Worm (Caenorhabditis elegans) whole organism, young adult: ENCODE data around the gene ZK899.7.

Experiments
- F57A8.1 ChIP-seq: fragments of 200-800 bp; sonication (Bioruptor generic); optimal IDR thresholded peaks from 2 replicates; lab custom pipeline; 2018; ENCODE audit warnings: mild to moderate bottlenecking, missing genetic modification characterization, moderate library complexity, missing compliant biosample characterization
- Y56A3A.18 ChIP-seq: fragments of 200-800 bp; sonication (Bioruptor generic); IDR thresholded peaks from 2 replicates; pipeline ENCODE4 v1.3.6; 2022; ENCODE audit warnings: missing genetic modification reagents, missing genetic modification characterization, missing compliant biosample characterization
- dpff-1 ChIP-seq: sonication (generic microtip); optimal IDR thresholded peaks from 2 replicates; lab custom pipeline; 2017; ENCODE audit warnings: mild to moderate bottlenecking, missing genetic modification characterization, missing compliant biosample characterization
- ekl-4 ChIP-seq: fragments of 200-800 bp; sonication (Bioruptor generic); IDR thresholded peaks from 2 replicates; pipeline ENCODE4 v1.3.6; 2022; ENCODE audit warnings: missing genetic modification reagents, missing genetic modification characterization, missing compliant biosample characterization
- fkh-3 ChIP-seq: sonication (generic microtip); optimal IDR thresholded peaks from 2 replicates; lab custom pipeline; 2016; ENCODE audit warnings: mild to moderate bottlenecking, missing genetic modification characterization, missing compliant biosample characterization
- lin-35 ChIP-seq, 3 experiments: fragments of 150-350 bp in 2 of 3; sonication (generic microtip) in 1 of 3; optimal IDR thresholded peaks; 2 replicates each; lab custom pipeline; 2014 to 2018; ENCODE audit warnings: missing biosample characterization in 3 of 3, missing genetic modification characterization in 3 of 3, missing genetic modification reagents in 3 of 3
- lsl-1 ChIP-seq: fragments of 200-800 bp; sonication (Bioruptor generic); optimal IDR thresholded peaks from 2 replicates; lab custom pipeline; 2018; ENCODE audit warnings: mild to moderate bottlenecking, missing genetic modification characterization, moderate library complexity, missing compliant biosample characterization
- madf-3 ChIP-seq: fragments of 200-800 bp; sonication (Bioruptor generic); IDR thresholded peaks from 2 replicates; pipeline ENCODE4 v1.3.6; 2022; ENCODE audit warnings: missing genetic modification reagents, missing genetic modification characterization, missing compliant biosample characterization
- mes-4 ChIP-seq: sonication (generic microtip); optimal IDR thresholded peaks from 2 replicates; lab custom pipeline; 2016; ENCODE audit warnings: missing genotype, missing genetic modification characterization, missing compliant biosample characterization
- nfya-2 ChIP-seq: fragments of 200-800 bp; sonication (Bioruptor generic); IDR thresholded peaks from 2 replicates; pipeline ENCODE4 v1.3.6; 2022; ENCODE audit warnings: missing genetic modification reagents, missing genetic modification characterization, missing compliant biosample characterization
- snpc-1.1 ChIP-seq: sonication (generic microtip); optimal IDR thresholded peaks from 2 replicates; lab custom pipeline; 2017; ENCODE audit warnings: missing genetic modification characterization, mild to moderate bottlenecking, missing compliant biosample characterization, antibody characterized with exemption, moderate library complexity, missing genotype, missing genetic modification reagents; ENCODE audit not compliant: insufficient read depth
- snpc-3.4 ChIP-seq: sonication (generic microtip); optimal IDR thresholded peaks from 2 replicates; lab custom pipeline; 2017; ENCODE audit warnings: missing genetic modification characterization, mild to moderate bottlenecking, missing compliant biosample characterization, antibody characterized with exemption, moderate library complexity, missing genotype, missing genetic modification reagents
- tbp1 ChIP-seq: fragments of 200-800 bp; sonication (Bioruptor generic); optimal IDR thresholded peaks from 2 replicates; lab custom pipeline; 2018; ENCODE audit warnings: mild to moderate bottlenecking, missing genetic modification characterization, missing compliant biosample characterization

DNA sequence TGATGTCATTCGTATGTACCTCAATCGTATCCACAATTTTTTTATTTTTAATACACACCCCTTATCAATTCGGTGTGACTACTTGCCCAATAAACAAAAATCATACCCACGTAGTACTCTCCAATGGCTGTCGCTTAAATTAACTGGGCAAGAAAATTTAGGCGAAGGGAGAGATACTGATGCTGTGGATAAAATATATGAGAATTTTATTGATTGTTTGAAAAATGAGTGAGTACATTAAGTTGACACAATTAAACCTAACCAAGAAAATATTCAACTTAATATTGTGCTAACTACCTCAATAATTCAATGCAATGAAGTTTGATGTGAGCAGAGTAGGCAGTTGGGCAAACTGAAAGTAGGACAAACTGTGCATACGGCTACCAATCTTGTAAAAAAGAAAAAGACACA is 16.5 kb upstream of the ZK899.7 start:
- TF ChIP-seq nfya-2 (GFP tag; lab: Robert Waterston, UW) (no peak), fkh-3 (tag; lab: Kevin White, UChicago) (no peak), Y56A3A.18 (peak; percentile 98), tbp1 (GFP tag; lab: Kevin White, UChicago) (peak; percentile 81), lin-35 (GFP tag; optimal IDR thresholded peaks at IDR 0.05; lab: Kevin White, UChicago) (peak in 2 of 3 experiments; percentile 90 to 99), mes-4 (tag; lab: Kevin White, UChicago) (no peak), dpff-1 (tag; lab: Kevin White, UChicago) (peak; percentile 93), snpc-1.1 (tag; lab: Kevin White, UChicago) (no peak), F57A8.1 (peak; percentile 93), lsl-1 (peak; percentile 4), snpc-3.4 (peak; percentile 49), ekl-4 (GFP tag; lab: Robert Waterston, UW) (peak; percentile 91), madf-3 (GFP tag; lab: Robert Waterston, UW) (peak; percentile 88)
